Worm (Caenorhabditis elegans): ENCODE data around the gene pgp-10.

ce11 chrX:7124044-7124443 is 34.8 kb upstream of the pgp-10 start:
- no peak for TF ChIP-seq nhr-237 (tag; optimal IDR thresholded peaks at IDR 0.05)
- TF ChIP-seq ztf-11 (tag; optimal IDR thresholded peaks at IDR 0.05), result no peak
- no peak for TF ChIP-seq sptf-1 (tag; optimal IDR thresholded peaks at IDR 0.05)
- no peak for TF ChIP-seq drap-1 (GFP tag; optimal IDR thresholded peaks at IDR 0.05)
- TF ChIP-seq unc-39 (tag; optimal IDR thresholded peaks at IDR 0.05), result no peak
- no peak for TF ChIP-seq mep-1 (tag; optimal IDR thresholded peaks at IDR 0.05)
- no peak for TF ChIP-seq lin-13 (tag; optimal IDR thresholded peaks at IDR 0.05)
- TF ChIP-seq pha-4 (tag; optimal IDR thresholded peaks at IDR 0.05), result no peak
- TF ChIP-seq elt-3 (tag; optimal IDR thresholded peaks at IDR 0.05), result no peak
- no peak for TF ChIP-seq nhr-2 (tag; optimal IDR thresholded peaks at IDR 0.05)
- TF ChIP-seq ces-1 (GFP tag; optimal IDR thresholded peaks at IDR 0.05), result no peak
- no peak for TF ChIP-seq blmp-1 (tag; optimal IDR thresholded peaks at IDR 0.05)
- TF ChIP-seq snpc-4 (tag; optimal IDR thresholded peaks at IDR 0.05), result no peak
